Fruit fly (Drosophila melanogaster) whole organism, embryonic: ENCODE measurements around the gene Tim17b1.

ENCODE experiments used
- CG11085 ChIP-seq: fragments of 200-800 bp; sonication (Bioruptor generic); IDR thresholded peaks from 2 replicates; pipeline ENCODE4 v1.3.6; 2022; ENCODE audit warnings: missing biosample characterization, missing genetic modification characterization
- CG15073 ChIP-seq: fragments of 200-800 bp; sonication (Bioruptor generic); optimal IDR thresholded peaks from 2 replicates; lab custom pipeline; 2016; ENCODE audit warnings: missing biosample characterization, missing genetic modification characterization
- CG1529 ChIP-seq: fragments of 200-800 bp; sonication (Bioruptor generic); optimal IDR thresholded peaks from 3 replicates; lab custom pipeline; 2018; ENCODE audit warnings: missing biosample characterization, missing genetic modification characterization
- CG1602 ChIP-seq: fragments of 200-800 bp; sonication (Bioruptor generic); optimal IDR thresholded peaks from 3 replicates; lab custom pipeline; 2016; ENCODE audit warnings: missing biosample characterization, missing genetic modification characterization
- CG2116 ChIP-seq: fragments of 200-800 bp; sonication (Bioruptor generic); optimal IDR thresholded peaks from 3 replicates; lab custom pipeline; 2018; ENCODE audit warnings: missing biosample characterization, mild to moderate bottlenecking, missing genetic modification characterization
- Elba2 ChIP-seq: fragments of 200-800 bp; sonication (Bioruptor generic); optimal IDR thresholded peaks from 3 replicates; lab custom pipeline; 2016; ENCODE audit warnings: missing biosample characterization, missing genetic modification characterization
- Hr78 ChIP-seq, 2 experiments: fragments of 200-800 bp in 1 of 2; fragments of >200 bp in 1 of 2; sonication (Bioruptor generic) in 1 of 2; optimal IDR thresholded peaks; 2 replicates each; lab custom pipeline; 2017 to 2019; ENCODE audit warnings: missing biosample characterization in 2 of 2, missing genetic modification characterization in 2 of 2, mild to moderate bottlenecking in 1 of 2, moderate library complexity in 1 of 2
- Mad ChIP-seq: fragments of 200-800 bp; sonication (Bioruptor generic); optimal IDR thresholded peaks from 2 replicates; lab custom pipeline; 2016; ENCODE audit warnings: missing biosample characterization, missing genetic modification characterization
- ase ChIP-seq: fragments of 200-800 bp; sonication (Bioruptor generic); IDR thresholded peaks from 3 replicates; pipeline ENCODE4 v1.3.6; 2022; ENCODE audit warnings: missing biosample characterization, missing genetic modification characterization
- corto ChIP-seq: fragments of 200-800 bp; sonication (Bioruptor generic); optimal IDR thresholded peaks from 2 replicates; lab custom pipeline; 2016; ENCODE audit warnings: missing biosample characterization, mild to moderate bottlenecking, missing genetic modification characterization, moderate library complexity
- hkb ChIP-seq, 2 experiments: fragments of 200-800 bp in 1 of 2; fragments of >200 bp in 1 of 2; sonication (Bioruptor generic) in 1 of 2; IDR thresholded peaks in 1 of 2; optimal IDR thresholded peaks in 1 of 2; 2 replicates each; pipeline versions ENCODE4 v1.3.6 to Lab custom; 2017 to 2022; ENCODE audit warnings: missing biosample characterization in 1 of 2, missing genetic modification characterization in 1 of 2
- lola ChIP-seq, 3 experiments: fragments of >200 bp in 2 of 3; fragments of 200-800 bp in 1 of 3; sonication (Bioruptor generic) in 1 of 3; optimal IDR thresholded peaks; 2 replicates each; lab custom pipeline; 2017 to 2019; ENCODE audit warnings: missing biosample characterization in 3 of 3, missing genetic modification characterization in 3 of 3, mild to moderate bottlenecking in 1 of 3, moderate library complexity in 1 of 3
- sug ChIP-seq: fragments of 200-800 bp; optimal IDR thresholded peaks from 2 replicates; lab custom pipeline; 2019; ENCODE audit warnings: missing biosample characterization, mild to moderate bottlenecking, missing genetic modification characterization, moderate library complexity

DNA sequence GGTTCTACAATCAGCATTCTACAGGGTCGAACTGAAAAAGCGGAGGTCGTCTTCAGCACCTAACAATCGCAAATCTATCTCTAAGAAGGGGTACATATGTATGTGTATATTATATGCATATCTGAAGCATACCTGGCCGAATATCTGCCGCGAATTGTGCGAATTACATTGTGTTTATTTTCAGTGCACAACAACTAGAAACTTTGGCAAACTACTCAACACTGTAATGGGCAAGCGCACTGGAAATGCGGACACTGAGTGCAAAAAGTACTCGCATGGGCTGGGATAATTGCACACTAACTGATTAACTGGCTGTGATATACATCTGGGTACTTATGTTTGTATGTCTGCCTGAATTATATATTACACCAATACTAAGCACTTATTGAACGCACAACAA lies 29.1 kb upstream of the Tim17b1 start:
- no peak for TF ChIP-seq CG11085 (GFP tag; lab: Robert Waterston, UW)
- TF ChIP-seq hkb (optimal IDR thresholded peaks at IDR 0.05; lab: Kevin White, UChicago), result no peak
- TF ChIP-seq hkb (GFP tag; IDR thresholded peaks at IDR 0.05; lab: Robert Waterston, UW), result 0 out of 2 replicates have a peak, but pooled peaks have one; percentile 38
- no peak for TF ChIP-seq CG1602 (GFP tag; lab: Kevin White, UChicago)
- TF ChIP-seq Elba2 (GFP tag; lab: Kevin White, UChicago), result no peak
- TF ChIP-seq CG2116 (GFP tag; lab: Kevin White, UChicago), result no peak
- no peak for TF ChIP-seq corto (GFP tag; lab: Kevin White, UChicago)
- no peak for TF ChIP-seq CG1529 (GFP tag; lab: Kevin White, UChicago)
- TF ChIP-seq ase (GFP tag; lab: Robert Waterston, UW), result no peak
- TF ChIP-seq sug (tag; lab: Kevin White, UChicago), result no peak
- TF ChIP-seq Hr78 (GFP tag; optimal IDR thresholded peaks at IDR 0.05; lab: Kevin White, UChicago), result no peak
- no peak for TF ChIP-seq CG15073 (GFP tag; lab: Kevin White, UChicago)
- no peak for TF ChIP-seq Mad (GFP tag; lab: Kevin White, UChicago)
- no peak for TF ChIP-seq lola (GFP tag; optimal IDR thresholded peaks at IDR 0.05; lab: Kevin White, UChicago)
